Worm (Caenorhabditis elegans): Measurements from ENCODE around the gene F18E9.3.
A peak's percentile ranks its signal among the peaks of the same experiment; 100 is the strongest.

F18E9.3 gene

DNA sequence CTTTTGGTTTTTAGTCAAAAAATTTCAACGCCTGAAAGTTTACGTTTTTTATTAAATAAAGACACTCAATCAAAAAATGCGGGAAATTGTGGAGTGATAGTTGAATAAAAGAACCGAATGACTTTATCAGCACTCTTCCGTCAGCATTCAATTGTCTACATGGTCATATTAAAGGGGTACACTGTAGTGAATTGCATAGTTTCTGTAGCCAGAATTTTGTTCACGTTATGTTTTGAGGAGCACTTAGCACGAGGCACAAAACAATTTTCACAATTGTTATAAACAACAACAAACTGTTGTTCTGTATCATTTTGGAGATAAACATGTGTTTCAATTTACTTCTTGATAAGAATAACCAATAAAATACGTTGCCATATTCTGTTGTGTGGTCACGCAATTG, 36.9 kb upstream of the F18E9.3 start, which contains the start of gene D2021.4:
D2021.4 (minus strand) TSS at position 48 of the 400 bp plus-strand sequence.
- TF ChIP-seq aly-2 (tag; optimal IDR thresholded peaks at IDR 0.05) (no peak), lin-39 (tag; optimal IDR thresholded peaks at IDR 0.05) (no peak), aha-1 (tag; optimal IDR thresholded peaks at IDR 0.05) (no peak), mef-2 (tag; optimal IDR thresholded peaks at IDR 0.05) (no peak), sptf-1 (tag; optimal IDR thresholded peaks at IDR 0.05) (no peak), lin-13 (GFP tag; optimal IDR thresholded peaks at IDR 0.05) (no peak), C34B4.2 (tag; optimal IDR thresholded peaks at IDR 0.05) (no peak), vab-15 (tag; optimal IDR thresholded peaks at IDR 0.05) (no peak), dsc-1 (tag; optimal IDR thresholded peaks at IDR 0.05) (no peak), nhr-47 (tag; optimal IDR thresholded peaks at IDR 0.05) (no peak), pax-3 (tag; optimal IDR thresholded peaks at IDR 0.05) (no peak), efl-1 (optimal IDR thresholded peaks at IDR 0.05) (no peak), efl-1 (GFP tag; optimal IDR thresholded peaks at IDR 0.05 in 1 of 2) (peak in 1 of 2 experiments; percentile 62), nhr-76 (tag; optimal IDR thresholded peaks at IDR 0.05) (no peak), sup-37 (GFP tag; optimal IDR thresholded peaks at IDR 0.05) (no peak), nhr-20 (tag; optimal IDR thresholded peaks at IDR 0.05) (no peak), elt-2 (tag; optimal IDR thresholded peaks at IDR 0.05) (peak; percentile 48)

- TF ChIP-seq mdl-1 (tag; optimal IDR thresholded peaks at IDR 0.05) = peak in 1 of 2 experiments; percentile 85
- TF ChIP-seq xbp-1 (tag; optimal IDR thresholded peaks at IDR 0.05) = peak; percentile 63
- peak; percentile 33 to 62 for TF ChIP-seq egl-27 (tag; optimal IDR thresholded peaks at IDR 0.05)
- TF ChIP-seq nhr-85 (tag) = peak; percentile 96
- TF ChIP-seq rnt-1 (tag; optimal IDR thresholded peaks at IDR 0.05) = peak; percentile 53
- TF ChIP-seq vab-15 (tag; optimal IDR thresholded peaks at IDR 0.05) = no peak
- TF ChIP-seq nhr-77 (tag; optimal IDR thresholded peaks at IDR 0.05) = peak; percentile 45
- peak in 2 of 3 experiments; percentile 14 to 45 for TF ChIP-seq ceh-82 (tag; optimal IDR thresholded peaks at IDR 0.05)
- peak; percentile 6 to 80 for TF ChIP-seq lin-35 (GFP tag; optimal IDR thresholded peaks at IDR 0.05)
- TF ChIP-seq dpl-1 (GFP tag; optimal IDR thresholded peaks at IDR 0.05) = peak in 2 of 3 experiments; percentile 7 to 40
- TF ChIP-seq nhr-90 (tag; optimal IDR thresholded peaks at IDR 0.05; ENCODE audit: poor library complexity) = peak; percentile 58
- no peak for TF ChIP-seq C34B4.2 (tag; optimal IDR thresholded peaks at IDR 0.05)
- TF ChIP-seq snu-23 (GFP tag; optimal IDR thresholded peaks at IDR 0.05) = peak; percentile 79
- TF ChIP-seq swsn-7 (tag; optimal IDR thresholded peaks at IDR 0.05) = peak; percentile 41
- TF ChIP-seq nhr-47 (tag; optimal IDR thresholded peaks at IDR 0.05) = peak; percentile 56
- peak; percentile 79 for TF ChIP-seq mep-1 (tag; optimal IDR thresholded peaks at IDR 0.05)
- peak; percentile 62 for TF ChIP-seq tbx-2 (tag; optimal IDR thresholded peaks at IDR 0.05)
- TF ChIP-seq ama-1 (optimal IDR thresholded peaks at IDR 0.05) = no peak
- TF ChIP-seq lin-14 (GFP tag; optimal IDR thresholded peaks at IDR 0.05) = peak; percentile 90
- TF ChIP-seq nhr-71 (tag; optimal IDR thresholded peaks at IDR 0.05) = peak; percentile 79
- TF ChIP-seq fos-1 (tag; optimal IDR thresholded peaks at IDR 0.05) = peak; percentile 27
- TF ChIP-seq pag-3 (tag; optimal IDR thresholded peaks at IDR 0.05; ENCODE audit: borderline replicate concordance, insufficient read depth) = no peak
- TF ChIP-seq F16B12.6 (tag; optimal IDR thresholded peaks at IDR 0.05) = no peak
- TF ChIP-seq efl-1 (optimal IDR thresholded peaks at IDR 0.05) = peak; percentile 20 to 34
- TF ChIP-seq efl-1 (GFP tag; optimal IDR thresholded peaks at IDR 0.05 in 1 of 2) = no peak
- peak; percentile 35 to 69 for TF ChIP-seq lsy-2 (tag; optimal IDR thresholded peaks at IDR 0.05)
- peak; percentile 32 for TF ChIP-seq elt-2 (tag; optimal IDR thresholded peaks at IDR 0.05)
- TF ChIP-seq Y116A8C.19 (tag; optimal IDR thresholded peaks at IDR 0.05; ENCODE audit: borderline replicate concordance) = no peak
- peak; percentile 63 for TF ChIP-seq grh-1 (GFP tag; IDR thresholded peaks at IDR 0.05)
- peak; percentile 56 for TF ChIP-seq nhr-237 (tag; optimal IDR thresholded peaks at IDR 0.05)
- peak; percentile 56 for TF ChIP-seq nhr-19 (GFP tag; conservative IDR thresholded peaks at IDR 0.05)
- TF ChIP-seq jun-1 (tag; optimal IDR thresholded peaks at IDR 0.05) = peak; percentile 29
- peak; percentile 75 for TF ChIP-seq blmp-1 (tag; optimal IDR thresholded peaks at IDR 0.05)
- peak in 4 of 6 experiments; percentile 20 to 63 (median 38) for TF ChIP-seq elt-3 (tag; optimal IDR thresholded peaks at IDR 0.05)
- TF ChIP-seq nhr-20 (tag; optimal IDR thresholded peaks at IDR 0.05) = peak; percentile 89
- no peak for TF ChIP-seq ceh-88 (GFP tag; IDR thresholded peaks at IDR 0.05)
- peak; percentile 24 for TF ChIP-seq C16A3.4 (tag; optimal IDR thresholded peaks at IDR 0.05)
- TF ChIP-seq lin-13 (GFP tag; optimal IDR thresholded peaks at IDR 0.05) = peak; percentile 19
- no peak for TF ChIP-seq nhr-76 (tag; optimal IDR thresholded peaks at IDR 0.05)
Measured at ce11 chrX:8550099-8550498, 35.8 kb upstream of the F18E9.3 start.
